Worm (Caenorhabditis elegans): ENCODE measurements around the gene R13D7.2.

The R13D7.2 gene

ce11 chrV:7387755-7388154 is 21.9 kb upstream of the R13D7.2 start, which contains the start of gene C02H6.3:
TSS of gene C02H6.3 (minus strand) at chrV:7387855.
- TF ChIP-seq nhr-237 (tag; optimal IDR thresholded peaks at IDR 0.05) (no peak), lin-39 (tag; optimal IDR thresholded peaks at IDR 0.05) (no peak), mml-1 (tag; optimal IDR thresholded peaks at IDR 0.05) (no peak), ama-1 (optimal IDR thresholded peaks at IDR 0.05) (no peak), elt-1 (tag; optimal IDR thresholded peaks at IDR 0.05) (no peak), nhr-28 (tag; optimal IDR thresholded peaks at IDR 0.05) (no peak), nhr-67 (tag; optimal IDR thresholded peaks at IDR 0.05) (no peak), fkh-10 (GFP tag; optimal IDR thresholded peaks at IDR 0.05) (no peak), ceh-9 (tag; optimal IDR thresholded peaks at IDR 0.05) (no peak), unc-62 (GFP tag; optimal IDR thresholded peaks at IDR 0.05) (no peak), tbx-2 (tag; optimal IDR thresholded peaks at IDR 0.05) (no peak), fos-1 (tag; optimal IDR thresholded peaks at IDR 0.05) (no peak)

ce11 chrV:7389771-7390170 is 19.9 kb upstream of the R13D7.2 start, which contains the start of gene C02H6.1:
TSS of gene C02H6.1 (minus strand) at chrV:7389871.
- no peak for TF ChIP-seq sea-2 (GFP tag; optimal IDR thresholded peaks at IDR 0.05)
- no peak for TF ChIP-seq nhr-12 (tag; optimal IDR thresholded peaks at IDR 0.05)
- no peak for TF ChIP-seq skn-1 (tag; optimal IDR thresholded peaks at IDR 0.05)
- no peak for TF ChIP-seq egl-5 (tag; optimal IDR thresholded peaks at IDR 0.05)
- TF ChIP-seq ama-1 (optimal IDR thresholded peaks at IDR 0.05): no peak
- TF ChIP-seq nhr-11 (tag; optimal IDR thresholded peaks at IDR 0.05): no peak
- no peak for TF ChIP-seq pha-4 (tag; optimal IDR thresholded peaks at IDR 0.05)
- no peak for TF ChIP-seq nhr-28 (tag; optimal IDR thresholded peaks at IDR 0.05)
- TF ChIP-seq mml-1 (tag; optimal IDR thresholded peaks at IDR 0.05): no peak
- no peak for TF ChIP-seq lin-39 (tag; optimal IDR thresholded peaks at IDR 0.05)
- no peak for TF ChIP-seq nhr-76 (tag; optimal IDR thresholded peaks at IDR 0.05)
- TF ChIP-seq ceh-16 (tag; optimal IDR thresholded peaks at IDR 0.05): no peak
- TF ChIP-seq unc-39 (tag; optimal IDR thresholded peaks at IDR 0.05): no peak

ce11 chrV:7391933-7392332 is 17.8 kb upstream of the R13D7.2 start, which contains the start of gene fbxa-105:
TSS of gene fbxa-105 (minus strand) at chrV:7392029.
- TF ChIP-seq ztf-11 (tag; optimal IDR thresholded peaks at IDR 0.05) (no peak), sea-2 (GFP tag; optimal IDR thresholded peaks at IDR 0.05) (no peak), elt-2 (tag; optimal IDR thresholded peaks at IDR 0.05) (peak; percentile 60), pqm-1 (tag; optimal IDR thresholded peaks at IDR 0.05) (peak; percentile 9), pha-4 (tag; optimal IDR thresholded peaks at IDR 0.05) (peak; percentile 48), elt-1 (tag; optimal IDR thresholded peaks at IDR 0.05) (no peak)

ce11 chrV:7395359-7395758 is 14.3 kb upstream of the R13D7.2 start, which contains the start of gene srx-9:
TSS of gene srx-9 (minus strand) at chrV:7395459.
- no peak for TF ChIP-seq ceh-16 (tag; optimal IDR thresholded peaks at IDR 0.05)
- TF ChIP-seq nhr-77 (tag; optimal IDR thresholded peaks at IDR 0.05): no peak
- no peak for TF ChIP-seq nhr-25 (tag; optimal IDR thresholded peaks at IDR 0.05)
- TF ChIP-seq fkh-2 (tag; optimal IDR thresholded peaks at IDR 0.05): no peak
- TF ChIP-seq nhr-43 (tag; optimal IDR thresholded peaks at IDR 0.05; ENCODE audit: poor library complexity, severe bottlenecking): no peak
- TF ChIP-seq ztf-11 (tag; optimal IDR thresholded peaks at IDR 0.05): no peak
- no peak for TF ChIP-seq ceh-9 (tag; optimal IDR thresholded peaks at IDR 0.05)
- no peak for TF ChIP-seq mdl-1 (tag; optimal IDR thresholded peaks at IDR 0.05)
- no peak for TF ChIP-seq zag-1 (tag; optimal IDR thresholded peaks at IDR 0.05)
- TF ChIP-seq nhr-237 (tag; optimal IDR thresholded peaks at IDR 0.05): no peak
- no peak for TF ChIP-seq aly-2 (tag; optimal IDR thresholded peaks at IDR 0.05)
- no peak for TF ChIP-seq nhr-28 (tag; optimal IDR thresholded peaks at IDR 0.05)
- TF ChIP-seq lin-15B (tag; optimal IDR thresholded peaks at IDR 0.05): no peak
- no peak for TF ChIP-seq eor-1 (tag; optimal IDR thresholded peaks at IDR 0.05)
- TF ChIP-seq elt-3 (tag; optimal IDR thresholded peaks at IDR 0.05): no peak
- TF ChIP-seq ztf-4 (tag; optimal IDR thresholded peaks at IDR 0.05): no peak
- TF ChIP-seq nfya-1 (tag; optimal IDR thresholded peaks at IDR 0.05; ENCODE audit: insufficient read depth): no peak
- no peak for TF ChIP-seq mml-1 (tag; optimal IDR thresholded peaks at IDR 0.05)
- TF ChIP-seq unc-62 (GFP tag; optimal IDR thresholded peaks at IDR 0.05): no peak
- TF ChIP-seq elt-1 (tag; optimal IDR thresholded peaks at IDR 0.05): no peak

- TF ChIP-seq snpc-4 (tag; optimal IDR thresholded peaks at IDR 0.05) (no peak), nhr-43 (tag; optimal IDR thresholded peaks at IDR 0.05; ENCODE audit: poor library complexity, severe bottlenecking) (no peak), skn-1 (tag; optimal IDR thresholded peaks at IDR 0.05) (no peak), nhr-67 (tag; optimal IDR thresholded peaks at IDR 0.05) (no peak), tbx-2 (tag; optimal IDR thresholded peaks at IDR 0.05) (no peak), lin-15B (tag; optimal IDR thresholded peaks at IDR 0.05) (no peak)
Observed at ce11 chrV:7399202-7399601, 10.5 kb upstream of the R13D7.2 start, which contains the start of gene gst-41. TSS of gene gst-41 (minus strand) at chrV:7399302.
